Fruit fly (Drosophila melanogaster): ENCODE measurements around the gene Or85e.

The Or85e gene

DNA sequence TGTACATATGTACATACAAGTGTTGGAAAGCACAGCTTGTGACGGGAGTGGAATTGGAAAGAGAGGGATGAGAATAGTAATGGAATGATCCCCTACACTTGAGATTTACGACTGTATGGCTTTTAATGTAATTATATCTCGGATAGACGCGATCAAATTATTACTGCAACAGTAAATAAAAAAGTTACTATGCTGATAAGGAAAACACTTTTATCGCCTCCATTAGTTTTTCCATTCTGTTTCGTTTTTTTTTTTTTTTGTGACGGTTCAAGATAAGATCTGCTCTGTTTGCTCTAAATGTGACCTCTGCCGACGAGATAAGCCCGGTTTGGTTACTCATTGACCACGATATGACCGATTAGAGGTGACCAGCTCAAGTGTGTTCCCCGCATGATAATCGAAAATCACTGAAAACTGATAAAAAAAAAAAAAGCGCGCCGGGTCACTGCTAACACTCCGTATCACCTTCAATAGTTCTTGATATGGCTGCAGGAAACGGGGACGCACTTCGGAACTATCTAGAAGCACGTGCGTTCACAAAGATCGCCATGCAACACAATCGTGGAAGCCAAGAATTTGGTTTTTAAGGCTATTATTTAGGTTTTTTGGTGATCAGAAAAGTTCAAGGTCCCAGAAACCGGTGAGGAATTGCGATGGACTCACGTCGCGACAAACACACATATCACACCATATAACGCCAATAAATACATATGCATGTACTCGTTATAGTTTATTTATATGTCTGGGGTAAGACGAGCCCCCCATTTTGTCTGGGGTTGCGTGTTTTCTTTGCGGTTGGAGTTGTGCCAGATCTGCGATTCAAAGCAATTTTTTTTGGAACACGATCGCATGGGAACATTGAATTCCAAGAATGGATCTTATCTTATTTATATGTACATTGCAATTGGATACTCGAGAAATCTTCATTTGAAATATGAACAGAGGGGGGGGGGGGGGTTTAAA, 35.1 kb upstream of the Or85e start, which contains the start of gene p (continued):
- TF ChIP-seq Tbp (GFP tag; optimal IDR thresholded peaks at IDR 0.05) (no peak), gro (GFP tag; optimal IDR thresholded peaks at IDR 0.05) (no peak), org-1 (GFP tag; optimal IDR thresholded peaks at IDR 0.05) (peak; percentile 9), pfk (GFP tag; optimal IDR thresholded peaks at IDR 0.05) (peak; percentile 30), BEAF-32 (GFP tag; optimal IDR thresholded peaks at IDR 0.05) (no peak), sima (GFP tag; optimal IDR thresholded peaks at IDR 0.05) (no peak), fd102C (GFP tag; optimal IDR thresholded peaks at IDR 0.05) (no peak), gcm2 (GFP tag; optimal IDR thresholded peaks at IDR 0.05) (no peak), CG9727 (GFP tag; optimal IDR thresholded peaks at IDR 0.05) (peak; percentile 37), dan (GFP tag; IDR thresholded peaks at IDR 0.05) (no peak), CG10209 (GFP tag; optimal IDR thresholded peaks at IDR 0.05) (peak; percentile 43), Dll (GFP tag; IDR thresholded peaks at IDR 0.05; ENCODE audit: partially characterized antibody) (0 out of 4 replicates have a peak, but pooled peaks have one; percentile 18), Hr3 (GFP tag; optimal IDR thresholded peaks at IDR 0.05) (peak; percentile 25), CG17802 (tag; optimal IDR thresholded peaks at IDR 0.05) (no peak), schlank (tag; optimal IDR thresholded peaks at IDR 0.05) (peak; percentile 47), CG11085 (GFP tag; IDR thresholded peaks at IDR 0.05) (no peak), ac (GFP tag; optimal IDR thresholded peaks at IDR 0.05) (no peak), NK7.1 (GFP tag; optimal IDR thresholded peaks at IDR 0.05) (peak; percentile 10), p53 (GFP tag; optimal IDR thresholded peaks at IDR 0.05) (no peak), Xbp1 (GFP tag; optimal IDR thresholded peaks at IDR 0.05) (peak; percentile 38), Ptx1 (GFP tag; IDR thresholded peaks at IDR 0.05) (0 out of 2 replicates have a peak, but pooled peaks have one; percentile 43), pnt (GFP tag; optimal IDR thresholded peaks at IDR 0.05) (peak; percentile 34), CG4730 (GFP tag; IDR thresholded peaks at IDR 0.05) (no peak), az2 (GFP tag; optimal IDR thresholded peaks at IDR 0.05) (peak; percentile 26), cato (GFP tag; optimal IDR thresholded peaks at IDR 0.05; ENCODE audit: borderline replicate concordance) (no peak), CG17186 (GFP tag; optimal IDR thresholded peaks at IDR 0.05) (no peak), sens-2 (GFP tag; IDR thresholded peaks at IDR 0.05) (peak; percentile 68), CG17912 (GFP tag; optimal IDR thresholded peaks at IDR 0.05) (no peak), CG11723 (GFP tag; optimal IDR thresholded peaks at IDR 0.05) (no peak), unc-4 (GFP tag; IDR thresholded peaks at IDR 0.05; ENCODE audit: partially characterized antibody) (no peak), CG6254 (GFP tag; optimal IDR thresholded peaks at IDR 0.05) (peak; percentile 26), fd96Cb (tag; optimal IDR thresholded peaks at IDR 0.05) (no peak), ap (GFP tag; IDR thresholded peaks at IDR 0.05) (no peak), sob (GFP tag; IDR thresholded peaks at IDR 0.05) (no peak), CG6175 (GFP tag; IDR thresholded peaks at IDR 0.05) (no peak), CG3726 (GFP tag; IDR thresholded peaks at IDR 0.05) (no peak), CG7372 (GFP tag; IDR thresholded peaks at IDR 0.05) (no peak), pzg (GFP tag; optimal IDR thresholded peaks at IDR 0.05) (peak; percentile 5), CG7963 (GFP tag; IDR thresholded peaks at IDR 0.05; ENCODE audit: partially characterized antibody) (no peak), CG1233 (GFP tag; optimal IDR thresholded peaks at IDR 0.05) (peak; percentile 34), CG31441 (GFP tag; IDR thresholded peaks at IDR 0.05) (peak; percentile 26; the same call in 1 of the 2 replicates), Vsx1 (GFP tag; optimal IDR thresholded peaks at IDR 0.05) (no peak), kay (GFP tag; optimal IDR thresholded peaks at IDR 0.05) (peak; percentile 56), CG11504 (tag; optimal IDR thresholded peaks at IDR 0.05) (peak; percentile 49), tll (GFP tag; optimal IDR thresholded peaks at IDR 0.05) (no peak), CG2129 (GFP tag; IDR thresholded peaks at IDR 0.05; ENCODE audit: partially characterized antibody) (no peak), lab (GFP tag; optimal IDR thresholded peaks at IDR 0.05) (peak; percentile 60), Hand (GFP tag; optimal IDR thresholded peaks at IDR 0.05) (peak; percentile 5)

All from whole organism, embryonic.